Worm (Caenorhabditis elegans) whole organism, L1 larva: ENCODE results near the gene dnj-7.

ENCODE experiments used
- ces-1 ChIP-seq: fragments of 150-350 bp; optimal IDR thresholded peaks from 2 replicates; lab custom pipeline; 2014; ENCODE audit warnings: missing biosample characterization, missing genetic modification reagents, missing genetic modification characterization
- efl-1 ChIP-seq, 4 experiments: fragments of 150-350 bp; optimal IDR thresholded peaks in 3 of 4; peaks in 1 of 4; 1 replicate in 1 of 4; 2 replicates in 3 of 4; lab custom pipeline; 2014; ENCODE audit warnings: missing biosample characterization in 2 of 4, missing genetic modification characterization in 2 of 4, missing genetic modification reagents in 2 of 4
- lin-39 ChIP-seq: fragments of 150-350 bp; optimal IDR thresholded peaks from 2 replicates; lab custom pipeline; 2014; ENCODE audit warnings: missing biosample characterization, missing genetic modification reagents, missing genetic modification characterization
- mdl-1 ChIP-seq, 2 experiments: fragments of 150-350 bp; optimal IDR thresholded peaks; 2 replicates each; lab custom pipeline; 2014 to 2017; ENCODE audit warnings: missing biosample characterization in 2 of 2, missing genetic modification characterization in 2 of 2, inconsistent platforms in 1 of 2
- nhr-11 ChIP-seq: fragments of 150-350 bp; optimal IDR thresholded peaks from 2 replicates; lab custom pipeline; 2014; ENCODE audit warnings: missing biosample characterization, missing genetic modification characterization
- nhr-28 ChIP-seq: fragments of 150-350 bp; optimal IDR thresholded peaks from 2 replicates; lab custom pipeline; 2014; ENCODE audit warnings: missing biosample characterization, missing genetic modification characterization
- nhr-71 ChIP-seq: sonication (generic microtip); optimal IDR thresholded peaks from 2 replicates; lab custom pipeline; 2016; ENCODE audit warnings: mild to moderate bottlenecking, missing genetic modification characterization, moderate library complexity, missing compliant biosample characterization
- nhr-84 ChIP-seq: sonication (generic microtip); optimal IDR thresholded peaks from 2 replicates; lab custom pipeline; 2017; ENCODE audit warnings: missing biosample characterization, missing genetic modification characterization
- pag-3 ChIP-seq: sonication (generic microtip); optimal IDR thresholded peaks from 2 replicates; lab custom pipeline; 2017; ENCODE audit warnings: missing genetic modification characterization, mild to moderate bottlenecking, missing compliant biosample characterization, antibody characterized with exemption, borderline replicate concordance; ENCODE audit not compliant: insufficient read depth
- skn-1 ChIP-seq: fragments of 150-350 bp; optimal IDR thresholded peaks from 2 replicates; lab custom pipeline; 2014; ENCODE audit warnings: missing biosample characterization, missing genetic modification characterization
- snpc-4 ChIP-seq: fragments of 150-350 bp; optimal IDR thresholded peaks from 2 replicates; lab custom pipeline; 2014; ENCODE audit warnings: missing biosample characterization, missing genetic modification characterization
- swsn-7 ChIP-seq: sonication (generic microtip); optimal IDR thresholded peaks from 2 replicates; lab custom pipeline; 2016; ENCODE audit warnings: missing genetic modification characterization, missing compliant biosample characterization
- unc-62 ChIP-seq: fragments of 150-350 bp; optimal IDR thresholded peaks from 2 replicates; lab custom pipeline; 2014; ENCODE audit warnings: missing biosample characterization, missing genetic modification reagents, missing genetic modification characterization
- zag-1 ChIP-seq: fragments of 150-350 bp; optimal IDR thresholded peaks from 2 replicates; lab custom pipeline; 2014; ENCODE audit warnings: missing biosample characterization, missing genetic modification characterization

ce11 chrX:7224510-7224909, 30.1 kb downstream of the dnj-7 start:
- TF ChIP-seq pag-3 (no peak), swsn-7 (no peak), zag-1 (no peak), ces-1 (GFP tag; lab: Kevin White, UChicago) (no peak), skn-1 (tag; lab: Kevin White, UChicago) (no peak), lin-39 (tag; lab: Kevin White, UChicago) (no peak), nhr-28 (tag; lab: Kevin White, UChicago) (no peak), mdl-1 (tag; optimal IDR thresholded peaks at IDR 0.05; lab: Kevin White, UChicago) (no peak), snpc-4 (tag; lab: Kevin White, UChicago) (no peak), nhr-71 (tag; lab: Kevin White, UChicago) (no peak), nhr-11 (tag; lab: Kevin White, UChicago) (no peak), nhr-84 (tag; lab: Kevin White, UChicago) (no peak), unc-62 (GFP tag; lab: Kevin White, UChicago) (no peak), efl-1 (optimal IDR thresholded peaks at IDR 0.05; lab: Kevin White, UChicago) (no peak), efl-1 (GFP tag; optimal IDR thresholded peaks at IDR 0.05 in 1 of 2; lab: Kevin White, UChicago) (no peak)
